Fruit fly (Drosophila melanogaster) whole organism, embryonic: ENCODE measurements around the gene Irbp.
A peak's percentile ranks its signal among the peaks of the same experiment; 100 is the strongest.

ENCODE experiments used
- Adf1 ChIP-seq: fragments of 200-800 bp; sonication (Bioruptor generic); IDR thresholded peaks from 2 replicates; pipeline ENCODE4 v1.3.6; 2022; ENCODE audit warnings: missing biosample characterization, missing genetic modification characterization
- Blimp-1 ChIP-seq: fragments of 200-800 bp; sonication (Bioruptor generic); optimal IDR thresholded peaks from 3 replicates; lab custom pipeline; 2018; ENCODE audit warnings: missing biosample characterization, missing genetic modification characterization, mild to moderate bottlenecking, moderate library complexity, missing genetic modification reagents
- CG11456 ChIP-seq: fragments of 200-800 bp; sonication (Bioruptor generic); IDR thresholded peaks from 3 replicates; pipeline ENCODE4 v1.3.6; 2022; ENCODE audit warnings: missing biosample characterization, missing genetic modification characterization
- CG12659 ChIP-seq: fragments of 200-800 bp; sonication (Bioruptor generic); optimal IDR thresholded peaks from 3 replicates; lab custom pipeline; 2017; ENCODE audit warnings: mild to moderate bottlenecking, missing biosample characterization, missing genetic modification reagents, missing genetic modification characterization
- CG13624 ChIP-seq: fragments of 200-800 bp; sonication (Bioruptor generic); optimal IDR thresholded peaks from 2 replicates; lab custom pipeline; 2016; ENCODE audit warnings: missing biosample characterization, missing genetic modification characterization
- CG14667 ChIP-seq: fragments of 200-800 bp; sonication (Bioruptor generic); IDR thresholded peaks from 2 replicates; pipeline ENCODE4 v1.3.6; 2022; ENCODE audit warnings: missing biosample characterization, missing genetic modification characterization
- CG15011 ChIP-seq: fragments of 200-800 bp; sonication (Bioruptor generic); optimal IDR thresholded peaks from 3 replicates; lab custom pipeline; 2018; ENCODE audit warnings: missing biosample characterization, mild to moderate bottlenecking, missing genetic modification characterization
- CG15269 ChIP-seq: fragments of 200-800 bp; sonication (Bioruptor generic); optimal IDR thresholded peaks from 2 replicates; lab custom pipeline; 2018; ENCODE audit warnings: missing biosample characterization, mild to moderate bottlenecking, missing genetic modification characterization, moderate library complexity
- CG17361 ChIP-seq: fragments of 200-800 bp; sonication (Bioruptor generic); IDR thresholded peaks from 3 replicates; pipeline ENCODE4 v1.3.6; 2022; ENCODE audit warnings: missing biosample characterization, missing genetic modification characterization
- CG2120 ChIP-seq: fragments of 200-800 bp; sonication (Bioruptor generic); optimal IDR thresholded peaks from 3 replicates; lab custom pipeline; 2016; ENCODE audit warnings: missing biosample characterization, missing genetic modification characterization
- CG2678 ChIP-seq: fragments of 200-800 bp; sonication (Bioruptor generic); optimal IDR thresholded peaks from 3 replicates; lab custom pipeline; 2019; ENCODE audit warnings: missing biosample characterization, mild to moderate bottlenecking, missing genetic modification characterization, moderate library complexity
- CG2875 ChIP-seq: fragments of 200-800 bp; sonication (Bioruptor generic); optimal IDR thresholded peaks from 2 replicates; lab custom pipeline; 2017; ENCODE audit warnings: missing biosample characterization, mild to moderate bottlenecking, missing genetic modification characterization, missing genetic modification reagents
- CG30403 ChIP-seq: fragments of 200-800 bp; sonication (Bioruptor generic); optimal IDR thresholded peaks from 3 replicates; lab custom pipeline; 2016; ENCODE audit warnings: missing biosample characterization, missing genetic modification characterization
- CG7839 ChIP-seq: fragments of 200-800 bp; sonication (Bioruptor generic); optimal IDR thresholded peaks from 3 replicates; lab custom pipeline; 2018; ENCODE audit warnings: missing biosample characterization, mild to moderate bottlenecking, missing genetic modification characterization, moderate library complexity
- CG8290 ChIP-seq, 3 experiments: fragments of 200-800 bp; sonication (Bioruptor generic); optimal IDR thresholded peaks; 2 replicates each; lab custom pipeline; 2016 to 2019; ENCODE audit warnings: missing biosample characterization in 3 of 3, missing genetic modification characterization in 3 of 3, mild to moderate bottlenecking in 2 of 3, moderate library complexity in 1 of 3
- CoRest ChIP-seq: fragments of 200-800 bp; sonication (Bioruptor generic); optimal IDR thresholded peaks from 3 replicates; lab custom pipeline; 2018; ENCODE audit warnings: missing biosample characterization, mild to moderate bottlenecking, missing genetic modification characterization, moderate library complexity
- CrebB ChIP-seq: fragments of 200-800 bp; sonication (Bioruptor generic); optimal IDR thresholded peaks from 3 replicates; lab custom pipeline; 2018; ENCODE audit warnings: missing biosample characterization, mild to moderate bottlenecking, missing genetic modification characterization
- D19A ChIP-seq: fragments of 200-800 bp; optimal IDR thresholded peaks from 3 replicates; lab custom pipeline; 2019; ENCODE audit warnings: missing biosample characterization, mild to moderate bottlenecking, missing genetic modification characterization, moderate library complexity
- D19B ChIP-seq: fragments of 200-800 bp; sonication (Bioruptor generic); optimal IDR thresholded peaks from 2 replicates; lab custom pipeline; 2017; ENCODE audit warnings: missing biosample characterization, mild to moderate bottlenecking, missing genetic modification characterization
- Dip3 ChIP-seq: fragments of 200-800 bp; sonication (Bioruptor generic); optimal IDR thresholded peaks from 3 replicates; lab custom pipeline; 2016; ENCODE audit warnings: missing biosample characterization, missing genetic modification characterization
- GATAe ChIP-seq: fragments of 200-800 bp; sonication (Bioruptor generic); conservative IDR thresholded peaks from 2 replicates; pipeline ENCODE4 v1.3.6; 2022; ENCODE audit warnings: missing biosample characterization, missing genetic modification characterization
- HmgZ ChIP-seq: fragments of 200-800 bp; sonication (Bioruptor generic); optimal IDR thresholded peaks from 2 replicates; lab custom pipeline; 2018; ENCODE audit warnings: missing biosample characterization, mild to moderate bottlenecking, missing genetic modification characterization
- Hr3 ChIP-seq: fragments of 200-800 bp; sonication (Bioruptor generic); optimal IDR thresholded peaks from 3 replicates; lab custom pipeline; 2016; ENCODE audit warnings: missing biosample characterization, missing genetic modification characterization
- Max ChIP-seq: fragments of 200-800 bp; sonication (Bioruptor generic); optimal IDR thresholded peaks from 2 replicates; lab custom pipeline; 2016; ENCODE audit warnings: missing biosample characterization, mild to moderate bottlenecking, missing genetic modification characterization
- Med ChIP-seq: fragments of 200-800 bp; sonication (Bioruptor generic); peaks from one replicate; lab custom pipeline; 2016; ENCODE audit warnings: missing biosample characterization, missing genetic modification characterization, mild to moderate bottlenecking, inconsistent platforms, moderate library complexity
- Myb ChIP-seq: fragments of 200-800 bp; sonication (Bioruptor generic); optimal IDR thresholded peaks from 2 replicates; lab custom pipeline; 2016; ENCODE audit warnings: missing biosample characterization, missing genetic modification characterization
- Optix ChIP-seq: fragments of 200-800 bp; sonication (Bioruptor generic); IDR thresholded peaks from 3 replicates; pipeline ENCODE4 v1.3.6; 2022; ENCODE audit warnings: missing biosample characterization, missing genetic modification characterization
- Rfx ChIP-seq: fragments of 200-800 bp; sonication (Bioruptor generic); IDR thresholded peaks from 2 replicates; pipeline ENCODE4 v1.3.6; 2022; ENCODE audit warnings: missing biosample characterization, missing genetic modification characterization
- Stat92E ChIP-seq, 3 experiments: fragments of >200 bp in 2 of 3; fragments of 200-800 bp in 1 of 3; sonication (Bioruptor generic) in 1 of 3; optimal IDR thresholded peaks; 2 replicates each; lab custom pipeline; 2017 to 2019; ENCODE audit warnings: missing biosample characterization in 3 of 3, missing genetic modification characterization in 3 of 3, mild to moderate bottlenecking in 1 of 3, moderate library complexity in 1 of 3
- Xrp1 ChIP-seq: fragments of 200-800 bp; sonication (Bioruptor generic); IDR thresholded peaks from 2 replicates; pipeline ENCODE4 v1.3.6; 2022; ENCODE audit warnings: missing biosample characterization, missing genetic modification characterization
- abd-A ChIP-seq: fragments of 200-800 bp; sonication (Bioruptor generic); optimal IDR thresholded peaks from 3 replicates; lab custom pipeline; 2019; ENCODE audit warnings: missing biosample characterization, mild to moderate bottlenecking, missing genetic modification characterization, moderate library complexity
- chinmo ChIP-seq: fragments of 200-800 bp; sonication (Bioruptor generic); IDR thresholded peaks from 4 replicates; pipeline ENCODE4 v1.3.6; 2022; ENCODE audit warnings: missing biosample characterization, missing genetic modification characterization; ENCODE audit not compliant: partially characterized antibody
- ftz-f1 ChIP-seq: fragments of 200-800 bp; sonication (Bioruptor generic); optimal IDR thresholded peaks from 2 replicates; lab custom pipeline; 2016; ENCODE audit warnings: missing biosample characterization, missing genetic modification characterization
- gem ChIP-seq: fragments of 200-800 bp; sonication (Bioruptor generic); optimal IDR thresholded peaks from 2 replicates; lab custom pipeline; 2019; ENCODE audit warnings: missing biosample characterization, mild to moderate bottlenecking, missing genetic modification characterization, moderate library complexity
- grau ChIP-seq: fragments of 200-800 bp; optimal IDR thresholded peaks from 3 replicates; lab custom pipeline; 2019; ENCODE audit warnings: missing biosample characterization, mild to moderate bottlenecking, missing genetic modification characterization, moderate library complexity
- ind ChIP-seq: fragments of 200-800 bp; sonication (Bioruptor generic); optimal IDR thresholded peaks from 3 replicates; lab custom pipeline; 2016; ENCODE audit warnings: missing biosample characterization, missing genetic modification characterization
- luna ChIP-seq: fragments of 200-800 bp; sonication (Bioruptor generic); optimal IDR thresholded peaks from 2 replicates; lab custom pipeline; 2016; ENCODE audit warnings: missing biosample characterization, missing genetic modification characterization
- mld ChIP-seq: fragments of 200-800 bp; sonication (Bioruptor generic); IDR thresholded peaks from 3 replicates; pipeline ENCODE4 v1.3.6; 2022; ENCODE audit warnings: missing biosample characterization, missing genetic modification characterization; ENCODE audit not compliant: partially characterized antibody
- pho ChIP-seq: fragments of 200-800 bp; sonication (Bioruptor generic); optimal IDR thresholded peaks from 2 replicates; lab custom pipeline; 2016; ENCODE audit warnings: missing biosample characterization, missing genetic modification characterization
- rib ChIP-seq: fragments of 200-800 bp; sonication (Bioruptor generic); IDR thresholded peaks from 2 replicates; pipeline ENCODE4 v1.3.6; 2022; ENCODE audit warnings: missing biosample characterization, missing genetic modification characterization
- row ChIP-seq: fragments of 200-800 bp; sonication (Bioruptor generic); IDR thresholded peaks from 3 replicates; pipeline ENCODE4 v1.3.6; 2022; ENCODE audit warnings: missing biosample characterization, missing genetic modification characterization
- salm ChIP-seq: fragments of 200-800 bp; sonication (Bioruptor generic); optimal IDR thresholded peaks from 2 replicates; lab custom pipeline; 2018; ENCODE audit warnings: missing biosample characterization, mild to moderate bottlenecking, missing genetic modification characterization
- sens ChIP-seq: fragments of 200-800 bp; sonication (Bioruptor generic); peaks from one replicate; lab custom pipeline; 2016; ENCODE audit warnings: missing biosample characterization, missing genetic modification characterization
- sens-2 ChIP-seq: fragments of 200-800 bp; sonication (Bioruptor generic); IDR thresholded peaks from 2 replicates; pipeline ENCODE4 v1.3.6; 2022; ENCODE audit warnings: missing biosample characterization, missing genetic modification characterization
- slbo ChIP-seq: fragments of 200-800 bp; sonication (Bioruptor generic); IDR thresholded peaks from 2 replicates; pipeline ENCODE4 v1.3.6; 2022; ENCODE audit warnings: missing biosample characterization, missing genetic modification characterization
- sob ChIP-seq: fragments of 200-800 bp; sonication (Bioruptor generic); IDR thresholded peaks from 2 replicates; pipeline ENCODE4 v1.3.6; 2022; ENCODE audit warnings: missing biosample characterization, missing genetic modification characterization
- sr ChIP-seq: fragments of 200-800 bp; sonication (Bioruptor generic); IDR thresholded peaks from 3 replicates; pipeline ENCODE4 v1.3.6; 2022; ENCODE audit warnings: missing biosample characterization, missing genetic modification characterization
- sug ChIP-seq: fragments of 200-800 bp; optimal IDR thresholded peaks from 2 replicates; lab custom pipeline; 2019; ENCODE audit warnings: missing biosample characterization, mild to moderate bottlenecking, missing genetic modification characterization, moderate library complexity

Irbp gene

dm6 chr3R:11460502-11461358 is 50.9 kb downstream of the Irbp start, which contains the start of gene PGRP-LB (continued):
- no peak for TF ChIP-seq CG2875 (GFP tag; lab: Kevin White, UChicago)
- peak; percentile 25 for TF ChIP-seq Dip3 (GFP tag; lab: Kevin White, UChicago)
- peak; percentile 33 for TF ChIP-seq ftz-f1
- peak; percentile 46 for TF ChIP-seq gem (tag; lab: Kevin White, UChicago)
- TF ChIP-seq CG15011 (GFP tag; lab: Kevin White, UChicago): peak; percentile 27
- peak; percentile 86 for TF ChIP-seq D19A (tag; lab: Kevin White, UChicago)
- TF ChIP-seq sr (GFP tag; lab: Robert Waterston, UW): no peak
- peak; percentile 93 for TF ChIP-seq sug (tag; lab: Kevin White, UChicago)
- TF ChIP-seq CG8290 (GFP tag; optimal IDR thresholded peaks at IDR 0.05; lab: Kevin White, UChicago): no peak
- peak in 1 of 2 experiments; percentile 36 for TF ChIP-seq CG8290 (tag; optimal IDR thresholded peaks at IDR 0.05; lab: Kevin White, UChicago)
- TF ChIP-seq row: peak; percentile 67
- peak; percentile 31 for TF ChIP-seq CG12659 (GFP tag; lab: Kevin White, UChicago)
- peak; percentile 29 for TF ChIP-seq CG15269
- TF ChIP-seq abd-A (tag; lab: Kevin White, UChicago): peak; percentile 32
- peak; percentile 55 for TF ChIP-seq sens (GFP tag; lab: Kevin White, UChicago)
- peak; percentile 42 for TF ChIP-seq CG13624
- TF ChIP-seq CG7839: peak; percentile 53
- TF ChIP-seq CG17361 (GFP tag; lab: Robert Waterston, UW): peak; percentile 36; the same call in 1 of the 3 replicates
- peak; percentile 16 for TF ChIP-seq Myb (GFP tag; lab: Kevin White, UChicago)
- peak; percentile 12 for TF ChIP-seq CG30403 (GFP tag; lab: Kevin White, UChicago)
- TF ChIP-seq Max (GFP tag; lab: Kevin White, UChicago): no peak
- TF ChIP-seq Blimp-1: no peak
- peak; percentile 15 for TF ChIP-seq Hr3
- peak; percentile 32; the same call in 1 of the 2 replicates for TF ChIP-seq Adf1 (GFP tag; lab: Robert Waterston, UW)
- peak; percentile 4 for TF ChIP-seq CoRest (tag; lab: Kevin White, UChicago)
- no peak for TF ChIP-seq luna (GFP tag; lab: Kevin White, UChicago)
- TF ChIP-seq grau (tag; lab: Kevin White, UChicago): peak; percentile 38
- TF ChIP-seq Stat92E (GFP tag; optimal IDR thresholded peaks at IDR 0.05; lab: Kevin White, UChicago): peak in 1 of 3 experiments; percentile 47
- TF ChIP-seq mld (GFP tag; lab: Robert Waterston, UW): no peak
- 0 out of 4 replicates have a peak, but pooled peaks have one; percentile 66 for TF ChIP-seq chinmo
- peak; percentile 51; the same call in 1 of the 2 replicates for TF ChIP-seq Rfx (GFP tag; lab: Robert Waterston, UW)
- TF ChIP-seq slbo (GFP tag; lab: Robert Waterston, UW): peak; percentile 36; the same call in 1 of the 2 replicates
- peak; percentile 7 for TF ChIP-seq ind
- peak; percentile 49 for TF ChIP-seq CG2678 (tag; lab: Kevin White, UChicago)
- TF ChIP-seq Optix (GFP tag; lab: Robert Waterston, UW): no peak
- TF ChIP-seq GATAe (GFP tag; lab: Robert Waterston, UW): peak; percentile 56
- TF ChIP-seq CrebB (tag; lab: Kevin White, UChicago): no peak
- peak; percentile 21 for TF ChIP-seq pho (GFP tag; lab: Kevin White, UChicago)
- TF ChIP-seq CG11456: 0 out of 3 replicates have a peak, but pooled peaks have one; percentile 51
- TF ChIP-seq D19B (GFP tag; lab: Kevin White, UChicago): peak; percentile 26
- peak; percentile 84 for TF ChIP-seq sens-2
- TF ChIP-seq Med (GFP tag; lab: Kevin White, UChicago): peak; percentile 41
- TF ChIP-seq sob (GFP tag; lab: Robert Waterston, UW): 0 out of 2 replicates have a peak, but pooled peaks have one; percentile 16
- TF ChIP-seq CG2120 (GFP tag; lab: Kevin White, UChicago): peak; percentile 75
- peak; percentile 47 for TF ChIP-seq HmgZ (tag; lab: Kevin White, UChicago)
- 0 out of 2 replicates have a peak, but pooled peaks have one; percentile 9 for TF ChIP-seq CG14667 (GFP tag; lab: Robert Waterston, UW)
- peak; percentile 64; the same call in 1 of the 2 replicates for TF ChIP-seq rib (GFP tag; lab: Robert Waterston, UW)
- TF ChIP-seq salm (tag; lab: Kevin White, UChicago): no peak
- no peak for TF ChIP-seq Xrp1 (GFP tag; lab: Robert Waterston, UW)
